Worm (Caenorhabditis elegans): Measurements from ENCODE around the gene enu-3.5.

Gene enu-3.5

DNA sequence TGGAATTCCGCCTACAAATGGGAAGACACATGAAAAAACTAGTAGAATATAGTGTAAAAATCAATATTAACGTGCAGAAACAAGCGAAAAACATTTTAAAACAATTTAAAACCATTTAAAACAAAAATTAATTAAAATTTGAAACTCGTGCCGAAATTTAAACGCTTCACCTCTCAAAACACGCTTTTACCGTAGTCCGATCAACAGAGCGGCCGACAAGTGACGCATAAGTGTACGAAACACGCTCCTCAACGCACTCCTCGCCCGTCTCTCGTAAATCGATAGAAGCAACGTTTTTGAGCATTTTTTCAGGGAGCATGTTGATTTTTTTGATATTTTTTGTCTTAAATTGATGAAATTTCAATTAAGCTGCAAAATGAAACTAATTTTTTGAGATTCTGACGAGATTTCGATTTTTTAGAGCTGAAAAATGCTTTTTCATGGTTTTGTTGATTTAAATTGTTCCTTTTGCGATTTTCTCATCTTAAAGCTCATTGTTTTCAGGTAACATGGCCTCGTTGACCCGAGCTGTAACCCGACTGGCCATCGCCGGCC, 27.1 kb downstream of the enu-3.5 start, which contains the start of gene cox-5A (continued):
- TF ChIP-seq unc-130 (tag; optimal IDR thresholded peaks at IDR 0.05): peak; percentile 99
- TF ChIP-seq blmp-1 (tag; optimal IDR thresholded peaks at IDR 0.05): peak; percentile 86
- TF ChIP-seq alr-1 (tag; optimal IDR thresholded peaks at IDR 0.05; ENCODE audit: borderline replicate concordance): no peak
- TF ChIP-seq zip-4 (GFP tag; optimal IDR thresholded peaks at IDR 0.05): peak; percentile 97
- TF ChIP-seq fkh-8 (tag; optimal IDR thresholded peaks at IDR 0.05): peak; percentile 100
- peak; percentile 99 for TF ChIP-seq fos-1 (tag; optimal IDR thresholded peaks at IDR 0.05)
- TF ChIP-seq tlp-1 (tag; optimal IDR thresholded peaks at IDR 0.05): no peak
- TF ChIP-seq lin-35 (GFP tag; optimal IDR thresholded peaks at IDR 0.05): peak; percentile 100
- 0 out of 2 replicates have a peak, but pooled peaks have one; percentile 55 for TF ChIP-seq ets-5 (GFP tag; IDR thresholded peaks at IDR 0.05)
- peak; percentile 99 for TF ChIP-seq jun-1 (tag; optimal IDR thresholded peaks at IDR 0.05)
- peak; percentile 95 for TF ChIP-seq fkh-4 (tag; optimal IDR thresholded peaks at IDR 0.05; ENCODE audit: borderline replicate concordance)
- TF ChIP-seq lin-14 (GFP tag; optimal IDR thresholded peaks at IDR 0.05): peak; percentile 100
- TF ChIP-seq C04F5.9 (tag; optimal IDR thresholded peaks at IDR 0.05): peak; percentile 96
- peak; percentile 36 for TF ChIP-seq hlh-17 (GFP tag; optimal IDR thresholded peaks at IDR 0.05; ENCODE audit: borderline replicate concordance)
- peak; percentile 89 for TF ChIP-seq unc-62 (GFP tag; optimal IDR thresholded peaks at IDR 0.05)
- peak; percentile 95 for TF ChIP-seq lin-15B (tag; optimal IDR thresholded peaks at IDR 0.05)
- TF ChIP-seq grh-1 (GFP tag; IDR thresholded peaks at IDR 0.05): peak; percentile 98
- peak; percentile 79 for TF ChIP-seq pag-3 (tag; optimal IDR thresholded peaks at IDR 0.05; ENCODE audit: borderline replicate concordance, insufficient read depth)
- TF ChIP-seq nhr-76 (tag; optimal IDR thresholded peaks at IDR 0.05): peak; percentile 67
- TF ChIP-seq aly-2 (tag; optimal IDR thresholded peaks at IDR 0.05): peak; percentile 98
- TF ChIP-seq snpc-4 (tag; optimal IDR thresholded peaks at IDR 0.05): peak; percentile 94
- TF ChIP-seq swsn-7 (tag; optimal IDR thresholded peaks at IDR 0.05): peak; percentile 100
- TF ChIP-seq ceh-8 (GFP tag; optimal IDR thresholded peaks at IDR 0.05): peak; percentile 99
- peak; percentile 96 for TF ChIP-seq elt-2 (tag; optimal IDR thresholded peaks at IDR 0.05)
- TF ChIP-seq sup-37 (GFP tag; optimal IDR thresholded peaks at IDR 0.05): peak; percentile 99
- peak; percentile 93 for TF ChIP-seq skn-1 (tag; optimal IDR thresholded peaks at IDR 0.05)
- TF ChIP-seq elt-3 (tag; optimal IDR thresholded peaks at IDR 0.05): peak in 5 of 6 experiments; percentile 83 to 99 (median 97)
- TF ChIP-seq sptf-1 (tag; optimal IDR thresholded peaks at IDR 0.05): no peak
- peak; percentile 94 for TF ChIP-seq zag-1 (tag; optimal IDR thresholded peaks at IDR 0.05)
- peak; percentile 92 for TF ChIP-seq unc-98 (GFP tag; IDR thresholded peaks at IDR 0.05)
- peak; percentile 77 for TF ChIP-seq nhr-84 (tag; optimal IDR thresholded peaks at IDR 0.05)
- TF ChIP-seq unc-86 (tag; optimal IDR thresholded peaks at IDR 0.05): peak; percentile 100
- TF ChIP-seq nhr-11 (tag; optimal IDR thresholded peaks at IDR 0.05): peak; percentile 94
- peak; percentile 99 for TF ChIP-seq ztf-4 (tag; optimal IDR thresholded peaks at IDR 0.05)
- TF ChIP-seq isw-1 (GFP tag; IDR thresholded peaks at IDR 0.05): peak; percentile 99
- peak; percentile 98 for TF ChIP-seq sox-4 (tag; optimal IDR thresholded peaks at IDR 0.05)
- TF ChIP-seq nhr-90 (tag; optimal IDR thresholded peaks at IDR 0.05; ENCODE audit: poor library complexity): peak; percentile 99
- peak; percentile 64 to 96 for TF ChIP-seq mdl-1 (tag; optimal IDR thresholded peaks at IDR 0.05)
- peak; percentile 100 for TF ChIP-seq dpl-1 (GFP tag; optimal IDR thresholded peaks at IDR 0.05)
- peak; percentile 99 for TF ChIP-seq ceh-82 (tag; optimal IDR thresholded peaks at IDR 0.05)
- TF ChIP-seq lir-3 (tag; optimal IDR thresholded peaks at IDR 0.05; ENCODE audit: poor library complexity): peak; percentile 94
- TF ChIP-seq egl-13 (tag; optimal IDR thresholded peaks at IDR 0.05): peak; percentile 99
- peak; percentile 100 for TF ChIP-seq lsy-2 (tag; optimal IDR thresholded peaks at IDR 0.05)
- peak; percentile 52 for TF ChIP-seq nhr-28 (tag; optimal IDR thresholded peaks at IDR 0.05)
- no peak for TF ChIP-seq ces-1 (GFP tag; optimal IDR thresholded peaks at IDR 0.05)
- peak; percentile 98 for TF ChIP-seq ceh-88 (GFP tag; IDR thresholded peaks at IDR 0.05)
- TF ChIP-seq mab-9 (GFP tag; IDR thresholded peaks at IDR 0.05): peak; percentile 99
- peak; percentile 83 for TF ChIP-seq ceh-63 (GFP tag; optimal IDR thresholded peaks at IDR 0.05)
- TF ChIP-seq pax-3 (tag; optimal IDR thresholded peaks at IDR 0.05): peak; percentile 99
- peak; percentile 100 for TF ChIP-seq C16A3.4 (tag; optimal IDR thresholded peaks at IDR 0.05)
- TF ChIP-seq nhr-47 (tag; optimal IDR thresholded peaks at IDR 0.05): peak; percentile 100

Measured in whole organism, L1 larva.